Fruit fly (Drosophila melanogaster): ENCODE data around the gene CG1812.

The CG1812 gene

DNA sequence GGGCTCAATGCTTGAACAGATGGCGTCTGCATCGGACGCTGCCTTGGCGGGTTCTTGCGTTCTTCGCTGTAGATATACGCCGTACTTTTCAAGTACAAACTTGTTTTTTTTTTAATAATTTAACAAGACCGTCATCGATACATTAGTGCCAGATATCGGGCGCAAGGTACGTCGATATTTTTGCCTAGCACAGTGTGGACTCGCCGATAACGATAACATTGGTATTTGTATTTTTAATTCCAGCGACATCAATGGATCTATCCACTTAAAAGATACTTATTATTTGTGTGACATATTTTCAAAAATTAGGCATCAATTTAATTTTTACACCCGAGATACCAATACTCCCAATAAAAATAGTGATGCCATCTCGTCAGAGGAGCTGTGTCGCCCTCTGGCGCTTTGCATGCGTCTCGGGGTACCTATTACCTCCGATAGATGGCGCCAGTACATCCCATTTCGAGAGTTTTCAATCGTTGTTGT is 13.5 kb downstream of the CG1812 start, which contains the start of gene Tak1 (continued):
- TF ChIP-seq her (GFP tag; optimal IDR thresholded peaks at IDR 0.05) (peak; percentile 55), rib (GFP tag; IDR thresholded peaks at IDR 0.05) (no peak), HLHmδ (GFP tag; optimal IDR thresholded peaks at IDR 0.05) (peak; percentile 24), CG31365 (tag; optimal IDR thresholded peaks at IDR 0.05) (peak; percentile 4), CG17912 (GFP tag; optimal IDR thresholded peaks at IDR 0.05) (peak; percentile 46), CG2889 (GFP tag; IDR thresholded peaks at IDR 0.05) (no peak), slp2 (GFP tag; optimal IDR thresholded peaks at IDR 0.05) (no peak), C15 (GFP tag; IDR thresholded peaks at IDR 0.05) (no peak), CG1792 (GFP tag; optimal IDR thresholded peaks at IDR 0.05) (peak; percentile 43), CG7928 (GFP tag; optimal IDR thresholded peaks at IDR 0.05) (no peak), Hmr (GFP tag; optimal IDR thresholded peaks at IDR 0.05) (peak; percentile 38), Awh (GFP tag; IDR thresholded peaks at IDR 0.05) (no peak), CG7745 (tag; optimal IDR thresholded peaks at IDR 0.05) (no peak), CG12236 (GFP tag; optimal IDR thresholded peaks at IDR 0.05) (no peak), zfh1 (GFP tag; IDR thresholded peaks at IDR 0.05) (peak; percentile 52; the same call in 2 of the 3 replicates), hb (GFP tag; IDR thresholded peaks at IDR 0.05; ENCODE audit: partially characterized antibody) (peak; percentile 83; the same call in 2 of the 3 replicates), Sin3A (optimal IDR thresholded peaks at IDR 0.05) (peak; percentile 70), unc-4 (GFP tag; IDR thresholded peaks at IDR 0.05; ENCODE audit: partially characterized antibody) (peak; percentile 72), toy (GFP tag; IDR thresholded peaks at IDR 0.05) (no peak), nau (GFP tag; optimal IDR thresholded peaks at IDR 0.05) (no peak), CG8478 (optimal IDR thresholded peaks at IDR 0.05) (no peak), CG9609 (GFP tag; optimal IDR thresholded peaks at IDR 0.05) (peak; percentile 59), bbx (GFP tag; IDR thresholded peaks at IDR 0.05; ENCODE audit: partially characterized antibody) (peak; percentile 79), luna (GFP tag; optimal IDR thresholded peaks at IDR 0.05) (no peak), zen (tag; optimal IDR thresholded peaks at IDR 0.05) (peak; percentile 18), fru (optimal IDR thresholded peaks at IDR 0.05) (no peak), CG15269 (tag; optimal IDR thresholded peaks at IDR 0.05) (peak; percentile 50), da (GFP tag; optimal IDR thresholded peaks at IDR 0.05) (no peak), CG7372 (GFP tag; IDR thresholded peaks at IDR 0.05) (peak; percentile 9; the same call in 1 of the 2 replicates), Abd-B (GFP tag; optimal IDR thresholded peaks at IDR 0.05) (no peak), vvl (GFP tag; IDR thresholded peaks at IDR 0.05) (peak; percentile 62; the same call in 1 of the 2 replicates), Usf (GFP tag; optimal IDR thresholded peaks at IDR 0.05) (no peak), CG32772 (GFP tag; IDR thresholded peaks at IDR 0.05) (peak; percentile 17; the same call in 1 of the 2 replicates), dimm (GFP tag; IDR thresholded peaks at IDR 0.05) (no peak), org-1 (GFP tag; optimal IDR thresholded peaks at IDR 0.05) (peak; percentile 4), Ets65A (GFP tag) (peak; percentile 93), D19B (GFP tag; optimal IDR thresholded peaks at IDR 0.05) (no peak), lov (optimal IDR thresholded peaks at IDR 0.05) (no peak), lov (GFP tag; IDR thresholded peaks at IDR 0.05) (0 out of 3 replicates have a peak, but pooled peaks have one; percentile 9), salm (tag; optimal IDR thresholded peaks at IDR 0.05) (no peak), cad (GFP tag; optimal IDR thresholded peaks at IDR 0.05) (no peak), Nf-YC (tag; optimal IDR thresholded peaks at IDR 0.05) (peak; percentile 34), pum (GFP tag; optimal IDR thresholded peaks at IDR 0.05) (peak; percentile 60), mld (GFP tag; IDR thresholded peaks at IDR 0.05; ENCODE audit: partially characterized antibody) (peak; percentile 70), CG9437 (GFP tag; optimal IDR thresholded peaks at IDR 0.05) (no peak), Mes4 (GFP tag; optimal IDR thresholded peaks at IDR 0.05) (peak; percentile 37), jumu (GFP tag; optimal IDR thresholded peaks at IDR 0.05) (no peak), pzg (GFP tag; optimal IDR thresholded peaks at IDR 0.05) (peak; percentile 63), CG16779 (GFP tag; IDR thresholded peaks at IDR 0.05) (no peak), Ravus (GFP tag; IDR thresholded peaks at IDR 0.05) (no peak), fd96Cb (tag; optimal IDR thresholded peaks at IDR 0.05) (peak; percentile 21), Ssrp (tag; optimal IDR thresholded peaks at IDR 0.05) (peak; percentile 11), Taf1 (GFP tag; IDR thresholded peaks at IDR 0.05) (0 out of 2 replicates have a peak, but pooled peaks have one; percentile 23)
